Worm (Caenorhabditis elegans): ENCODE measurements around the gene F37A4.5.

DNA sequence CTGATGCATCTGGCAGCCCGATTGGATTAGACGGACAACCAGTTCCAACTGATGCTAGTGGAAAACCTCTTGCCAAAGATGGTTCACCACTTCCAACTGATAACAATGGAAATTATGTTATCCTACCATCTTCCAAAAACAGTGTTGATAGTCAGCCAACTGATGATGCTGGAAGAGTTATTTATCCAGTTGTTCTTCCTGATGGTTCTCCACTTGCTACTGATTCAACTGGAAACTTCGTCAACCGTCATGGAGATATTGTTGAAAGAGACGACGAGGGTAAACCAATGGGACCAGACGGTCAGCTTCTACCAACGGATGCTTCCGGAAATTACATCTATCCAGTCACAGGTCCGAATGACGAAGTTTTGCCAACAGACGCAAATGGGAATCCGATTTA, 45.1 kb downstream of the F37A4.5 start:
- TF ChIP-seq aly-1 (tag; optimal IDR thresholded peaks at IDR 0.05) (no peak), ama-1 (optimal IDR thresholded peaks at IDR 0.05) (no peak), B0310.2 (tag; optimal IDR thresholded peaks at IDR 0.05) (no peak), flt-1 (GFP tag; IDR thresholded peaks at IDR 0.05) (no peak), sea-1 (GFP tag; conservative IDR thresholded peaks at IDR 0.05) (no peak), hmg-4 (GFP tag; optimal IDR thresholded peaks at IDR 0.05) (no peak), hmbx-1 (tag; optimal IDR thresholded peaks at IDR 0.05) (no peak)
